Fruit fly (Drosophila melanogaster) whole organism: ENCODE measurements around the gene CG9920.

Experiments
- CG8478 ChIP-seq: fragments of >200 bp; optimal IDR thresholded peaks from 2 replicates; lab custom pipeline; 2018; ENCODE audit warnings: inconsistent platforms
- Dll ChIP-seq: fragments of >200 bp; optimal IDR thresholded peaks from 2 replicates; lab custom pipeline; 2017
- EcR ChIP-seq, 2 experiments: fragments of >200 bp; optimal IDR thresholded peaks; 2 replicates each; lab custom pipeline; 2017; ENCODE audit warnings: missing biosample characterization in 2 of 2, missing genetic modification characterization in 2 of 2, missing genetic modification reagents in 2 of 2
- pan ChIP-seq: fragments of >200 bp; optimal IDR thresholded peaks from 2 replicates; lab custom pipeline; 2017
- psq ChIP-seq: fragments of >200 bp; optimal IDR thresholded peaks from 2 replicates; lab custom pipeline; 2017
- usp ChIP-seq: fragments of >200 bp; optimal IDR thresholded peaks from 2 replicates; lab custom pipeline; 2017; ENCODE audit warnings: missing biosample characterization, missing genetic modification characterization, mixed read lengths

DNA sequence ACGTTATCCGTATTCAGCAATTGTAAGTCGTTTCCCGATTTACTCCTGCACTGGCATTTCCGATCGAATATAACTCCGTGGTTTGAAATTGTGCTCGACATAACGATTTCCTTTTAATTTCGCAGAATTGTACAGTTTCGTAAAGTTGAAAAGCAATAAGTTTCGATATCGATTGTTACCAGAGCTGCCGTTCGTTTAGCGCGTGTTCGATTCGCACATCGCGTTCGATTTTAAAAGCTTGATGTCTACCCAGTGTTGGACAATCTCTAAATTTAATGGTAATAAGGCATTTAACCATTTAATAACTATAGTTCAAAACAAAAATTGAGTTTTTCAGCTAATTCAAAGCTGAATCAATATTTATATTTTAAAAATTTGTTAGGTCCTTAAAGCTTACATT lies 14.2 kb upstream of the CG9920 start, which contains the start of gene CG14357:
- TF ChIP-seq usp (no peak), psq (no peak), Dll (lab: Kevin White, UChicago) (no peak), pan (lab: Kevin White, UChicago) (no peak), CG8478 (lab: Kevin White, UChicago) (no peak), EcR (GFP tag; optimal IDR thresholded peaks at IDR 0.05; lab: Kevin White, UChicago) (no peak)
